Fruit fly (Drosophila melanogaster) ovary, adult (tissue): ENCODE data around the gene Sap47.

Experiments
- CG17801 ChIP-seq: fragments of 200-800 bp; optimal IDR thresholded peaks from 2 replicates; lab custom pipeline; 2019; ENCODE audit warnings: missing biosample characterization, mild to moderate bottlenecking, missing genetic modification characterization, moderate library complexity; ENCODE audit not compliant: partially characterized antibody

The Sap47 gene

DNA sequence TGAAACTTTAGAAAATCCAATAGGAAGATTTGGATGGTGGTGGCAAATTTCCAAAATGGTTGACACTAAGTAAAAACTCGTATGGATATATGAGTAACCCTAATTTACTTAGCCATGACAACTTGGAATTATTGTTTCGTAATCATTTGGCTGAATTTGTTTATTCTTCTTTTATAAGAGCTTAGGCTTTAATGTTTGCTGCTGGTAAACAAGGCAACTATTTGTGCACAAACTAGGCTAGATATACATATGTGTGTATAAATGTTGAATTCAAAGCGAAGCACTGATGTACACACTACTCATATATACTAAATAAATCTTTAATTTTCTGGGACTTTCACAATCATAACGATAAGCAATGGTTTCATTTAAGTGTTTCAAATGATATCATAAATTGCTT, 71.0 kb downstream of the Sap47 start:
- peak; percentile 18 for TF ChIP-seq CG17801 (GFP tag; lab: Kevin White, UChicago)

dm6 chr3R:16006806-16007556, 72.1 kb downstream of the Sap47 start:
- no peak for TF ChIP-seq CG17801 (GFP tag; lab: Kevin White, UChicago)

dm6 chr3R:16008300-16008699, 73.4 kb downstream of the Sap47 start:
- TF ChIP-seq CG17801 (GFP tag; lab: Kevin White, UChicago): no peak

- no peak for TF ChIP-seq CG17801 (GFP tag; lab: Kevin White, UChicago)
These were observed 74.1 kb downstream of the Sap47 start, which contains the start of gene GATAe for dm6 chr3R:16009030-16009429. Gene GATAe (plus strand): TSS chr3R:16009105.

- no peak for TF ChIP-seq CG17801 (GFP tag; lab: Kevin White, UChicago)
These were observed 75.2 kb downstream of the Sap47 start for dm6 chr3R:16010009-16010505.
